Fruit fly (Drosophila melanogaster) whole organism, embryonic: ENCODE results near the gene Mon1.
A peak's percentile ranks its signal among the peaks of the same experiment; 100 is the strongest.

Experiments
- ATbp ChIP-seq: fragments of 200-800 bp; sonication (Bioruptor generic); optimal IDR thresholded peaks from 2 replicates; lab custom pipeline; 2017; ENCODE audit warnings: missing biosample characterization, mild to moderate bottlenecking, missing genetic modification characterization, missing genetic modification reagents
- B-H2 ChIP-seq: fragments of 200-800 bp; sonication (Bioruptor generic); optimal IDR thresholded peaks from 2 replicates; lab custom pipeline; 2018; ENCODE audit warnings: missing biosample characterization, mild to moderate bottlenecking, missing genetic modification characterization
- Bgb ChIP-seq: fragments of 200-800 bp; sonication (Bioruptor generic); IDR thresholded peaks from 2 replicates; pipeline ENCODE4 v1.3.6; 2022; ENCODE audit warnings: missing biosample characterization, missing genetic modification characterization; ENCODE audit not compliant: partially characterized antibody
- CG10543 ChIP-seq: fragments of 200-800 bp; sonication (Bioruptor generic); optimal IDR thresholded peaks from 3 replicates; lab custom pipeline; 2017; ENCODE audit warnings: missing biosample characterization, mild to moderate bottlenecking, missing genetic modification characterization, moderate library complexity
- CG12155 ChIP-seq: fragments of 200-800 bp; sonication (Bioruptor generic); optimal IDR thresholded peaks from 3 replicates; lab custom pipeline; 2016; ENCODE audit warnings: missing biosample characterization, missing genetic modification characterization
- CG12299 ChIP-seq: fragments of 200-800 bp; sonication (Bioruptor generic); optimal IDR thresholded peaks from 2 replicates; lab custom pipeline; 2018; ENCODE audit warnings: missing biosample characterization, mild to moderate bottlenecking, missing genetic modification characterization
- CG13775 ChIP-seq: fragments of 200-800 bp; sonication (Bioruptor generic); optimal IDR thresholded peaks from 3 replicates; lab custom pipeline; 2017; ENCODE audit warnings: missing biosample characterization, mild to moderate bottlenecking, missing genetic modification characterization
- CG14860 ChIP-seq: fragments of 200-800 bp; sonication (Bioruptor generic); IDR thresholded peaks from 3 replicates; pipeline ENCODE4 v1.3.6; 2022; ENCODE audit warnings: missing biosample characterization, missing genetic modification characterization; ENCODE audit not compliant: partially characterized antibody
- CG15514 ChIP-seq: fragments of 200-800 bp; sonication (Bioruptor generic); optimal IDR thresholded peaks from 3 replicates; lab custom pipeline; 2017; ENCODE audit warnings: missing biosample characterization, missing genetic modification characterization, mild to moderate bottlenecking, moderate library complexity, missing genetic modification reagents
- CG17802 ChIP-seq: fragments of 200-800 bp; sonication (Bioruptor generic); optimal IDR thresholded peaks from 2 replicates; lab custom pipeline; 2018; ENCODE audit warnings: missing biosample characterization, mild to moderate bottlenecking, missing genetic modification characterization, moderate library complexity
- CG2120 ChIP-seq: fragments of 200-800 bp; sonication (Bioruptor generic); optimal IDR thresholded peaks from 3 replicates; lab custom pipeline; 2016; ENCODE audit warnings: missing biosample characterization, missing genetic modification characterization
- CG32772 ChIP-seq: fragments of 200-800 bp; sonication (Bioruptor generic); IDR thresholded peaks from 2 replicates; pipeline ENCODE4 v1.3.6; 2022; ENCODE audit warnings: missing biosample characterization, missing genetic modification characterization
- CG3726 ChIP-seq: fragments of 200-800 bp; sonication (Bioruptor generic); IDR thresholded peaks from 3 replicates; pipeline ENCODE4, ENCODE4 v1.3.6; 2022; ENCODE audit warnings: missing biosample characterization, missing genetic modification characterization
- CG6272 ChIP-seq: fragments of 200-800 bp; sonication (Bioruptor generic); IDR thresholded peaks from 2 replicates; pipeline ENCODE4 v1.3.6; 2022; ENCODE audit warnings: missing biosample characterization, missing genetic modification characterization
- CG7372 ChIP-seq: fragments of 200-800 bp; sonication (Bioruptor generic); IDR thresholded peaks from 2 replicates; pipeline ENCODE4 v1.3.6; 2022; ENCODE audit warnings: missing biosample characterization, missing genetic modification characterization
- CG7745 ChIP-seq: fragments of 200-800 bp; sonication (Bioruptor generic); optimal IDR thresholded peaks from 2 replicates; lab custom pipeline; 2018; ENCODE audit warnings: missing biosample characterization, mild to moderate bottlenecking, missing genetic modification characterization, moderate library complexity
- CG8478 ChIP-seq: fragments of >200 bp; optimal IDR thresholded peaks from 2 replicates; lab custom pipeline; 2018
- CG8765 ChIP-seq: fragments of 200-800 bp; sonication (Bioruptor generic); IDR thresholded peaks from 2 replicates; pipeline ENCODE4 v1.3.6; 2022; ENCODE audit warnings: missing biosample characterization, missing genetic modification characterization
- CG9215 ChIP-seq: fragments of 200-800 bp; sonication (Bioruptor generic); IDR thresholded peaks from 2 replicates; pipeline ENCODE4 v1.3.6; 2022; ENCODE audit warnings: missing biosample characterization, missing genetic modification characterization
- CG9817 ChIP-seq: fragments of 200-800 bp; sonication (Bioruptor generic); optimal IDR thresholded peaks from 2 replicates; lab custom pipeline; 2018; ENCODE audit warnings: missing biosample characterization, mild to moderate bottlenecking, missing genetic modification characterization, moderate library complexity
- CoRest ChIP-seq: fragments of 200-800 bp; sonication (Bioruptor generic); optimal IDR thresholded peaks from 3 replicates; lab custom pipeline; 2018; ENCODE audit warnings: missing biosample characterization, mild to moderate bottlenecking, missing genetic modification characterization, moderate library complexity
- HHEX ChIP-seq: fragments of 200-800 bp; sonication (Bioruptor generic); optimal IDR thresholded peaks from 3 replicates; lab custom pipeline; 2017; ENCODE audit warnings: missing biosample characterization, mild to moderate bottlenecking, missing genetic modification characterization, missing genetic modification reagents
- Hand ChIP-seq: fragments of 200-800 bp; sonication (Bioruptor generic); optimal IDR thresholded peaks from 2 replicates; lab custom pipeline; 2017; ENCODE audit warnings: mild to moderate bottlenecking, missing biosample characterization, missing genetic modification reagents, missing genetic modification characterization
- Hr39 ChIP-seq: fragments of >200 bp; optimal IDR thresholded peaks from 2 replicates; lab custom pipeline; 2017
- NC2α ChIP-seq: fragments of 200-800 bp; sonication (Bioruptor generic); optimal IDR thresholded peaks from 2 replicates; lab custom pipeline; 2016; ENCODE audit warnings: missing biosample characterization, missing genetic modification characterization
- Nf-YB ChIP-seq: fragments of 200-800 bp; sonication (Bioruptor generic); optimal IDR thresholded peaks from 3 replicates; lab custom pipeline; 2019; ENCODE audit warnings: missing biosample characterization, mild to moderate bottlenecking, missing genetic modification characterization, moderate library complexity
- Optix ChIP-seq: fragments of 200-800 bp; sonication (Bioruptor generic); IDR thresholded peaks from 3 replicates; pipeline ENCODE4 v1.3.6; 2022; ENCODE audit warnings: missing biosample characterization, missing genetic modification characterization
- Ptx1 ChIP-seq: fragments of 200-800 bp; sonication (Bioruptor generic); IDR thresholded peaks from 2 replicates; pipeline ENCODE4 v1.3.6; 2022; ENCODE audit warnings: missing biosample characterization, missing genetic modification characterization
- Rx ChIP-seq: fragments of 200-800 bp; sonication (Bioruptor generic); IDR thresholded peaks from 2 replicates; pipeline ENCODE4 v1.3.6; 2022; ENCODE audit warnings: missing biosample characterization, missing genetic modification characterization
- Sox102F ChIP-seq: fragments of 200-800 bp; sonication (Bioruptor generic); optimal IDR thresholded peaks from 2 replicates; lab custom pipeline; 2018; ENCODE audit warnings: missing biosample characterization, mild to moderate bottlenecking, missing genetic modification characterization, moderate library complexity
- Trl ChIP-seq, 3 experiments: fragments of >200 bp in 2 of 3; fragments of 200-800 bp in 1 of 3; sonication (Bioruptor generic) in 1 of 3; optimal IDR thresholded peaks; 2 replicates in 1 of 3; 3 replicates in 2 of 3; lab custom pipeline; 2016 to 2017; ENCODE audit warnings: missing biosample characterization in 1 of 3, missing genetic modification characterization in 1 of 3
- ase ChIP-seq: fragments of 200-800 bp; sonication (Bioruptor generic); IDR thresholded peaks from 3 replicates; pipeline ENCODE4 v1.3.6; 2022; ENCODE audit warnings: missing biosample characterization, missing genetic modification characterization
- cad ChIP-seq: fragments of >200 bp; optimal IDR thresholded peaks from 2 replicates; lab custom pipeline; 2017; ENCODE audit warnings: missing biosample characterization, missing genetic modification characterization
- dati ChIP-seq: fragments of 200-800 bp; sonication (Bioruptor generic); IDR thresholded peaks from 2 replicates; pipeline ENCODE4 v1.3.6; 2022; ENCODE audit warnings: missing biosample characterization, missing genetic modification characterization
- disco-r ChIP-seq: fragments of 200-800 bp; sonication (Bioruptor generic); optimal IDR thresholded peaks from 2 replicates; lab custom pipeline; 2016; ENCODE audit warnings: missing biosample characterization, missing genetic modification characterization
- ewg ChIP-seq: fragments of 200-800 bp; sonication (Bioruptor generic); optimal IDR thresholded peaks from 3 replicates; lab custom pipeline; 2017; ENCODE audit warnings: mild to moderate bottlenecking, missing biosample characterization, missing genetic modification reagents, missing genetic modification characterization
- gcm2 ChIP-seq: fragments of 200-800 bp; sonication (Bioruptor generic); optimal IDR thresholded peaks from 2 replicates; lab custom pipeline; 2016; ENCODE audit warnings: missing biosample characterization, missing genetic modification characterization
- gem ChIP-seq: fragments of 200-800 bp; sonication (Bioruptor generic); optimal IDR thresholded peaks from 2 replicates; lab custom pipeline; 2019; ENCODE audit warnings: missing biosample characterization, mild to moderate bottlenecking, missing genetic modification characterization, moderate library complexity
- gro ChIP-seq: fragments of 200-800 bp; sonication (Bioruptor generic); optimal IDR thresholded peaks from 2 replicates; lab custom pipeline; 2016; ENCODE audit warnings: missing biosample characterization, missing genetic modification characterization
- hkb ChIP-seq, 2 experiments: fragments of 200-800 bp in 1 of 2; fragments of >200 bp in 1 of 2; sonication (Bioruptor generic) in 1 of 2; IDR thresholded peaks in 1 of 2; optimal IDR thresholded peaks in 1 of 2; 2 replicates each; pipeline versions ENCODE4 v1.3.6 to Lab custom; 2017 to 2022; ENCODE audit warnings: missing biosample characterization in 1 of 2, missing genetic modification characterization in 1 of 2
- insv ChIP-seq, 2 experiments: fragments of 200-800 bp; sonication (Bioruptor generic); optimal IDR thresholded peaks; 3 replicates each; lab custom pipeline; 2016 to 2018; ENCODE audit warnings: missing biosample characterization in 2 of 2, missing genetic modification characterization in 2 of 2
- jigr1 ChIP-seq: fragments of 200-800 bp; sonication (Bioruptor generic); IDR thresholded peaks from 3 replicates; pipeline ENCODE4 v1.3.6; 2022; ENCODE audit warnings: missing biosample characterization, missing genetic modification characterization
- odd ChIP-seq: fragments of 200-800 bp; sonication (Bioruptor generic); optimal IDR thresholded peaks from 2 replicates; lab custom pipeline; 2017; ENCODE audit warnings: missing biosample characterization, mild to moderate bottlenecking, missing genetic modification characterization
- p53 ChIP-seq: fragments of 200-800 bp; sonication (Bioruptor generic); optimal IDR thresholded peaks from 2 replicates; lab custom pipeline; 2016; ENCODE audit warnings: missing biosample characterization, missing genetic modification characterization
- pita ChIP-seq: fragments of 200-800 bp; sonication (Bioruptor generic); optimal IDR thresholded peaks from 2 replicates; lab custom pipeline; 2017; ENCODE audit warnings: missing biosample characterization, mild to moderate bottlenecking, missing genetic modification characterization
- pzg ChIP-seq: fragments of 200-800 bp; sonication (Bioruptor generic); optimal IDR thresholded peaks from 3 replicates; lab custom pipeline; 2018; ENCODE audit warnings: missing biosample characterization, mild to moderate bottlenecking, missing genetic modification characterization, moderate library complexity
- row ChIP-seq: fragments of 200-800 bp; sonication (Bioruptor generic); IDR thresholded peaks from 3 replicates; pipeline ENCODE4 v1.3.6; 2022; ENCODE audit warnings: missing biosample characterization, missing genetic modification characterization
- tio ChIP-seq: fragments of 200-800 bp; sonication (Bioruptor generic); optimal IDR thresholded peaks from 2 replicates; lab custom pipeline; 2017; ENCODE audit warnings: missing biosample characterization, missing genetic modification characterization, inconsistent platforms
- ttk ChIP-seq: fragments of 200-800 bp; sonication (Bioruptor generic); IDR thresholded peaks from 2 replicates; pipeline ENCODE4 v2.1.2; 2022; ENCODE audit warnings: missing biosample characterization, missing genetic modification characterization
- tup ChIP-seq: fragments of 200-800 bp; sonication (Bioruptor generic); optimal IDR thresholded peaks from 2 replicates; lab custom pipeline; 2016; ENCODE audit warnings: missing biosample characterization, mild to moderate bottlenecking, missing genetic modification characterization, moderate library complexity

The Mon1 gene

dm6 chr2L:4852605-4853102, 2.2 kb downstream of the Mon1 start, which contains the start of gene smog (continued):
- TF ChIP-seq pita (peak; percentile 41), Nf-YB (GFP tag; lab: Kevin White, UChicago) (peak; percentile 1), Hand (GFP tag; lab: Kevin White, UChicago) (no peak), Trl (optimal IDR thresholded peaks at IDR 0.05; lab: Kevin White, UChicago) (peak in 1 of 2 experiments; percentile 2), Trl (GFP tag; optimal IDR thresholded peaks at IDR 0.05; lab: Kevin White, UChicago) (no peak), CG15514 (GFP tag; lab: Kevin White, UChicago) (peak; percentile 28), gem (tag; lab: Kevin White, UChicago) (no peak), pzg (GFP tag; lab: Kevin White, UChicago) (peak; percentile 15), CG7745 (no peak), ewg (GFP tag; lab: Kevin White, UChicago) (peak; percentile 93), Bgb (GFP tag; lab: Robert Waterston, UW) (peak; percentile 8; the same call in 1 of the 2 replicates)

- TF ChIP-seq disco-r (GFP tag; lab: Kevin White, UChicago) = no peak
- peak; percentile 66 for TF ChIP-seq row (GFP tag; lab: Robert Waterston, UW)
- no peak for TF ChIP-seq gcm2 (GFP tag; lab: Kevin White, UChicago)
- peak; percentile 2 for TF ChIP-seq CoRest
- no peak for TF ChIP-seq CG17802
- no peak for TF ChIP-seq gro
- TF ChIP-seq CG7372 (GFP tag; lab: Robert Waterston, UW) = no peak
- no peak for TF ChIP-seq CG9215 (GFP tag; lab: Robert Waterston, UW)
- TF ChIP-seq odd (GFP tag; lab: Kevin White, UChicago) = no peak
- TF ChIP-seq CG12299 (tag; lab: Kevin White, UChicago) = no peak
- peak; percentile 18 for TF ChIP-seq CG2120
- no peak for TF ChIP-seq CG12155
- TF ChIP-seq insv (GFP tag; optimal IDR thresholded peaks at IDR 0.05; lab: Kevin White, UChicago) = no peak
- TF ChIP-seq hkb (optimal IDR thresholded peaks at IDR 0.05; lab: Kevin White, UChicago) = no peak
- TF ChIP-seq hkb (GFP tag; IDR thresholded peaks at IDR 0.05; lab: Robert Waterston, UW) = no peak
- TF ChIP-seq Rx (GFP tag; lab: Robert Waterston, UW) = no peak
- TF ChIP-seq CG10543 (GFP tag; lab: Kevin White, UChicago) = no peak
- TF ChIP-seq B-H2 (GFP tag; lab: Kevin White, UChicago) = no peak
- TF ChIP-seq Ptx1 (GFP tag; lab: Robert Waterston, UW) = no peak
- no peak for TF ChIP-seq CG8478 (lab: Kevin White, UChicago)
- no peak for TF ChIP-seq ttk (GFP tag; lab: Robert Waterston, UW)
- no peak for TF ChIP-seq Hr39
- no peak for TF ChIP-seq ATbp
- TF ChIP-seq CG14860 (GFP tag; lab: Robert Waterston, UW) = no peak
- TF ChIP-seq NC2α (GFP tag; lab: Kevin White, UChicago) = no peak
- no peak for TF ChIP-seq jigr1 (GFP tag; lab: Robert Waterston, UW)
- no peak for TF ChIP-seq Optix (GFP tag; lab: Robert Waterston, UW)
- peak; percentile 2 for TF ChIP-seq tio
- TF ChIP-seq CG32772 (GFP tag; lab: Robert Waterston, UW) = no peak
- peak; percentile 43 for TF ChIP-seq Sox102F
- TF ChIP-seq p53 = no peak
- TF ChIP-seq CG6272 = no peak
- TF ChIP-seq tup (GFP tag; lab: Kevin White, UChicago) = no peak
- TF ChIP-seq dati (GFP tag; lab: Robert Waterston, UW) = no peak
- TF ChIP-seq CG9817 (tag; lab: Kevin White, UChicago) = no peak
- TF ChIP-seq CG13775 (GFP tag; lab: Kevin White, UChicago) = no peak
- TF ChIP-seq CG3726 = no peak
- no peak for TF ChIP-seq ase
- no peak for TF ChIP-seq CG8765 (GFP tag; lab: Robert Waterston, UW)
- no peak for TF ChIP-seq HHEX
- TF ChIP-seq cad (GFP tag; lab: Kevin White, UChicago) = no peak
Measured at dm6 chr2L:4854822-4855221, 4.4 kb downstream of the Mon1 start.
